Worm (Caenorhabditis elegans) whole organism, L4 larva: ENCODE data around the gene C04B4.1.

Experiments used
- F10B5.3 ChIP-seq: sonication (generic microtip); optimal IDR thresholded peaks from 2 replicates; lab custom pipeline; 2016; ENCODE audit warnings: mild to moderate bottlenecking, missing genetic modification characterization, missing compliant biosample characterization
- T26A8.4 ChIP-seq: fragments of 200-800 bp; sonication (Bioruptor generic); IDR thresholded peaks from 2 replicates; pipeline ENCODE4 v1.3.6; 2022; ENCODE audit warnings: missing genetic modification characterization, missing compliant biosample characterization

- TF ChIP-seq T26A8.4 (GFP tag; lab: Robert Waterston, UW) (no peak), F10B5.3 (no peak)
These were observed 23.7 kb downstream of the C04B4.1 start for ce11 chrX:12304231-12304630.
